Worm (Caenorhabditis elegans) whole organism, early embryonic: ENCODE measurements around the gene pot-1.

Experiments
- B0310.2 ChIP-seq: sonication (generic microtip); optimal IDR thresholded peaks from 2 replicates; lab custom pipeline; 2016; ENCODE audit warnings: mild to moderate bottlenecking, missing genetic modification characterization, missing compliant biosample characterization
- F13C5.2 ChIP-seq: sonication (generic microtip); optimal IDR thresholded peaks from 2 replicates; lab custom pipeline; 2017; ENCODE audit warnings: mild to moderate bottlenecking, missing genetic modification characterization, inconsistent platforms, missing compliant biosample characterization
- aly-1 ChIP-seq: sonication (generic microtip); optimal IDR thresholded peaks from 2 replicates; lab custom pipeline; 2016; ENCODE audit warnings: missing genetic modification characterization, missing compliant biosample characterization
- ama-1 ChIP-seq: fragments of 150-350 bp; optimal IDR thresholded peaks from 2 replicates; lab custom pipeline; 2014
- ceh-13 ChIP-seq: fragments of 200-800 bp; sonication (Bioruptor generic); optimal IDR thresholded peaks from 2 replicates; lab custom pipeline; 2018; ENCODE audit warnings: mild to moderate bottlenecking, missing genetic modification characterization, missing compliant biosample characterization
- ceh-36 ChIP-seq: sonication (generic microtip); optimal IDR thresholded peaks from 2 replicates; lab custom pipeline; 2016; ENCODE audit warnings: missing genetic modification characterization, inconsistent platforms, missing compliant biosample characterization
- ets-7 ChIP-seq: sonication (generic microtip); optimal IDR thresholded peaks from 2 replicates; lab custom pipeline; 2016; ENCODE audit warnings: missing genotype, missing genetic modification characterization, missing compliant biosample characterization
- flt-1 ChIP-seq: fragments of 200-800 bp; sonication (Bioruptor generic); IDR thresholded peaks from 2 replicates; pipeline ENCODE4 v1.3.6; 2022; ENCODE audit warnings: missing genetic modification characterization, missing compliant biosample characterization
- hmbx-1 ChIP-seq: sonication (generic microtip); optimal IDR thresholded peaks from 2 replicates; lab custom pipeline; 2016; ENCODE audit warnings: mild to moderate bottlenecking, missing genetic modification characterization, missing compliant biosample characterization
- hmg-4 ChIP-seq: fragments of 200-800 bp; sonication (Bioruptor generic); optimal IDR thresholded peaks from 2 replicates; lab custom pipeline; 2018; ENCODE audit warnings: mild to moderate bottlenecking, missing genetic modification characterization, missing compliant biosample characterization
- hnd-1 ChIP-seq: sonication (generic microtip); optimal IDR thresholded peaks from 2 replicates; lab custom pipeline; 2016; ENCODE audit warnings: missing genetic modification characterization, missing compliant biosample characterization
- pes-1 ChIP-seq: fragments of 200-800 bp; sonication (Bioruptor generic); IDR thresholded peaks from 2 replicates; pipeline ENCODE4 v1.3.6; 2022; ENCODE audit warnings: missing genetic modification reagents, missing genetic modification characterization, missing compliant biosample characterization
- scrt-1 ChIP-seq: fragments of 200-800 bp; sonication (Bioruptor generic); IDR thresholded peaks from 2 replicates; pipeline ENCODE4 v1.3.6; 2022; ENCODE audit warnings: missing genetic modification characterization, missing compliant biosample characterization
- sea-1 ChIP-seq: fragments of 200-800 bp; sonication (Bioruptor generic); conservative IDR thresholded peaks from 2 replicates; pipeline ENCODE4 v1.3.6; 2022; ENCODE audit warnings: missing genetic modification characterization, missing compliant biosample characterization
- tbx-11 ChIP-seq: fragments of 200-800 bp; sonication (Bioruptor generic); IDR thresholded peaks from 2 replicates; pipeline ENCODE4 v1.3.6; 2022; ENCODE audit warnings: missing genetic modification characterization, missing compliant biosample characterization
- tbx-37 ChIP-seq: fragments of 200-800 bp; sonication (Bioruptor generic); conservative IDR thresholded peaks from 2 replicates; pipeline ENCODE4 v1.3.6; 2022; ENCODE audit warnings: missing genetic modification reagents, missing genetic modification characterization, missing compliant biosample characterization
- tra-4 ChIP-seq: sonication (generic microtip); optimal IDR thresholded peaks from 2 replicates; lab custom pipeline; 2017; ENCODE audit warnings: missing genetic modification characterization, missing compliant biosample characterization

The pot-1 gene

DNA sequence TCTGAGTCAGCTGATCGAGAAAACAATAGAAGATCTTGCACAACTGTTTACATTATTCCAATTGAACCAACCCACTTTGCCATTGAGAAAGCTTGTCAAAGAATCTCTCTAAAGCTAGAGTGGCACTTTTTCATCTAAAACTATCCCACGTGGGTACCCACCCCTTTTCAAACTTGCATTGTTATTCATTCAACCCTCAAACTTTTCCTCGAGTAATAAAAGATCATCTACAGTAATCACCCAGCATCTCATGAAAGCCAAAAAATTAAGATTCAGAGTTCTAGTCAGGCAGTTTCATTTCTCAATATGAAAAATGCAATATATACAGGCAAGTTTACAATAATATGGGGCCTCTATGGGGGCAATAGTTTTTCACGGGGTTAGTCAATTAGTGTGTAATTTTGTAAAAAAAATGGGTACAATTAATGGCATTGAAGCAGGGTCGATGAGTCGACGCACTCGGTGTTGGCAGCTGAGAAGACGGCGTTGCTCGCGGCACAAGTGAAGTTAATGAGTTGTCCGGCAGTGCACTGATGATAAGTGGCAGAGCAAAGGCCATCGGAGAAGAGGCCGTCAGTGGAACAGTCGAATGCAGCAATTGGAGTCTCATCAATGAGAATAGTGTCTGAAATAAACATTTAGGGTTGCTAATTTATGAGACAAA, 31.5 kb downstream of the pot-1 start:
- TF ChIP-seq ceh-13 (no peak), tbx-11 (GFP tag; lab: Robert Waterston, UW) (no peak), aly-1 (no peak), ets-7 (tag; lab: Kevin White, UChicago) (no peak), hmbx-1 (tag; lab: Kevin White, UChicago) (no peak)

DNA sequence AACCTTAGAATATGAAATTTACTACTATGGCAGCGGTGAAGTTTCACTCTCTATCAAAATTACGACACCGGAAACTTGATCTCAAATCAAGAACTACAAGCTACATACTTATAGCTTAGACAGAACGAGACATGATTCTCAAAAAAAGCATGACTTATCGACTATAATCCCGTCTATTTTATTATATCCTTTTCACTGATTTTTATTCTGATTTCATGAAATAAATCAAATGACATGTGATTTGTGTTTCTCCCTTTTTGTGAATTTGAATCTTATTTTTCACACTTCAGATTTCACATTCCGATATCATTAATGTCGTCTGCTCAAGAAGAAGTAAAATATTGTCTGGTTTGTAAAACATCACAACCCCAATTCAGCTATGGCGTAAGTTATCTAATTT, 33.5 kb downstream of the pot-1 start, which contains the start of gene ZK418.11:
TSS of gene ZK418.11 (plus strand) at position 289 of the 400 bp plus-strand sequence.
- TF ChIP-seq B0310.2 (tag; lab: Kevin White, UChicago) (no peak), F13C5.2 (tag; lab: Kevin White, UChicago) (no peak), aly-1 (no peak), sea-1 (no peak), hnd-1 (no peak), tbx-37 (GFP tag; lab: Robert Waterston, UW) (no peak), flt-1 (GFP tag; lab: Robert Waterston, UW) (no peak), ceh-13 (no peak), scrt-1 (GFP tag; lab: Robert Waterston, UW) (no peak), ama-1 (lab: Kevin White, UChicago) (no peak), hmbx-1 (tag; lab: Kevin White, UChicago) (no peak), tbx-11 (GFP tag; lab: Robert Waterston, UW) (no peak)

DNA sequence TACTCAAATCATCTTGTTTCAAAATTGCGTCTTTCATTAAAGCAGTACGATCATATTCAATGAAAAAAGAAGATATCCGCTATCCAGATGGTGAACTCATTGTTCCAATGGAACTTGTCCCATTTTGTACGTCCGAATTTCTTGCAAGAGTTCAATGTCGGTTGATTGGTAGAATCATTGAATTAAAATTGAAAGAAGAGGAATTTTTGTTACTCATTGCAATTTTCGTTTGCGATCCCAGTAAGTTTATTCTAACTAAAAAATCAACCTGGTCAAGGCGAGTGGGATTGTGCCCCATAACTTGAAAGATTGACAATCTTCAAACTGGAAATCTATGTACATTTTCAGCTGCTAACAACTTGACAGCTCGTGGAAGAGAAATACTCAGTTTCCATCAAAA, 37.0 kb downstream of the pot-1 start:
- TF ChIP-seq ama-1 (lab: Kevin White, UChicago) (no peak), hnd-1 (no peak), hmg-4 (no peak), B0310.2 (tag; lab: Kevin White, UChicago) (no peak), ets-7 (tag; lab: Kevin White, UChicago) (no peak), aly-1 (no peak), tra-4 (tag; lab: Kevin White, UChicago) (no peak), ceh-13 (no peak), flt-1 (GFP tag; lab: Robert Waterston, UW) (no peak), tbx-37 (GFP tag; lab: Robert Waterston, UW) (no peak), F13C5.2 (tag; lab: Kevin White, UChicago) (no peak), ceh-36 (tag; lab: Kevin White, UChicago) (no peak)

DNA sequence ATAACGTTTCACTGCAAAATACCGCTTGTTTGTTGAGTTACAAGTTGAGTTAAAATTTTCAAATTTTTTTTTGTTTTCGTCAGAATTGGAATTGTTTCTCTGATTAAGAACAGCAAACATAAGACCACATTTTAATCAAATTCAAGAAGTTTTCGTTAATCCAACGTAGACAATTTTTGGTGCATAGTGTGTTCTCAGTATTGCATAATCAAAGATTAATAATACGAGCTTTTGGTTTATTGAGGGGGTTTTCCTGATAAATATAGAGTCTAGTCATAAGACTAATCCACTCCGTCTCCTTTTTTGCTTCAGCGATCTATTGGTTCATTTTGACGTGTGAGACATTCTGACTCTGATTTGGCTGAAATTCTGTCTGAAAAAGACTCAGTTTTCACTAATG, 38.3 kb downstream of the pot-1 start, which contains the start of gene nhr-9:
TSS of gene nhr-9 (plus strand) at position 307 of the 400 bp plus-strand sequence.
- TF ChIP-seq hmg-4 (no peak), scrt-1 (GFP tag; lab: Robert Waterston, UW) (no peak), tbx-11 (GFP tag; lab: Robert Waterston, UW) (no peak), ets-7 (tag; lab: Kevin White, UChicago) (no peak), aly-1 (no peak), hnd-1 (no peak)

DNA sequence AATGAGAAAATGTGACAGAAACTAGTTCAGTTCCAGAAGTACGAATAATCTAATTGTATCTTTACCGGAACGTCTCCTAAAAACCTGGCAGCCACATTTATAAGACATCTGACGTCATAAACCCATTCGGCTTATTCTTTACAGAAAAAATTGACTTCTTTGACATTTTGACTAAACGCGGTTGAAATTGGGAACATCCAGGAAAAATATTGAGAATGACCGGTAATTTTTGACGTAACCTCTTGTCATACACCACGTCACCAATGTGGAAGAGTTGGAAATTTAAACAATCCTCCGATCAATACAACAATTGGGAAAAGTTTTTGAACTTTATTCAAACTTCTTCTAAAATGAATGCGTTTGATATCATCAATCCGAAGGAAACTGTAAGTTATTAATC, 42.4 kb downstream of the pot-1 start, which contains the start of gene ZK418.2:
TSS of gene ZK418.2 (plus strand) at position 301 of the 400 bp plus-strand sequence.
- TF ChIP-seq flt-1 (GFP tag; lab: Robert Waterston, UW), result no peak
- no peak for TF ChIP-seq B0310.2 (tag; lab: Kevin White, UChicago)
- TF ChIP-seq ets-7 (tag; lab: Kevin White, UChicago), result no peak
- no peak for TF ChIP-seq pes-1 (GFP tag; lab: Robert Waterston, UW)

DNA sequence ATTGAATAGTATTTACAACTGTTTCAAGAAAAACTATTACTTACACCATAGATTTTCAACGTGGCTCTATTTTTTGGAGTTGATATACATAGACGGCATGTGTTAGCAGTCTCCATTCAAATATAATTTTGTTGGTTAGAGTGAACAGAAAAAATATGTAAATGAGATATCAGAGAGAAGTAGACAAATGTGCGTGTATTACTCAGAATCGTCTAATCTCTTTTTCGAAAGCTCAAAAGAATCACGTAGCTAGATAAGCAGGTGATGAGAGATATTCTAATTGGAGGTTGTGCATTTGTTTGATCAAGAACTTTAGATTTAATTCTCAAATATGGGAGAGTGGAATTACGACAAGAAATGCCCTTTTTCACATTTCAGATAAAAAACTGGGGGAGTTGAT, 42.9 kb downstream of the pot-1 start, which contains the start of gene ZK418.10:
TSS of gene ZK418.10 (minus strand) at position 148 of the 400 bp plus-strand sequence.
- TF ChIP-seq ceh-13 (no peak), hnd-1 (no peak), tbx-37 (GFP tag; lab: Robert Waterston, UW) (no peak), ceh-36 (tag; lab: Kevin White, UChicago) (no peak), tra-4 (tag; lab: Kevin White, UChicago) (no peak), sea-1 (no peak), hmbx-1 (tag; lab: Kevin White, UChicago) (no peak), F13C5.2 (tag; lab: Kevin White, UChicago) (no peak), scrt-1 (GFP tag; lab: Robert Waterston, UW) (no peak), tbx-11 (GFP tag; lab: Robert Waterston, UW) (no peak), pes-1 (GFP tag; lab: Robert Waterston, UW) (no peak), B0310.2 (tag; lab: Kevin White, UChicago) (no peak), ets-7 (tag; lab: Kevin White, UChicago) (no peak), aly-1 (no peak), flt-1 (GFP tag; lab: Robert Waterston, UW) (no peak), hmg-4 (no peak), ama-1 (lab: Kevin White, UChicago) (no peak)

DNA sequence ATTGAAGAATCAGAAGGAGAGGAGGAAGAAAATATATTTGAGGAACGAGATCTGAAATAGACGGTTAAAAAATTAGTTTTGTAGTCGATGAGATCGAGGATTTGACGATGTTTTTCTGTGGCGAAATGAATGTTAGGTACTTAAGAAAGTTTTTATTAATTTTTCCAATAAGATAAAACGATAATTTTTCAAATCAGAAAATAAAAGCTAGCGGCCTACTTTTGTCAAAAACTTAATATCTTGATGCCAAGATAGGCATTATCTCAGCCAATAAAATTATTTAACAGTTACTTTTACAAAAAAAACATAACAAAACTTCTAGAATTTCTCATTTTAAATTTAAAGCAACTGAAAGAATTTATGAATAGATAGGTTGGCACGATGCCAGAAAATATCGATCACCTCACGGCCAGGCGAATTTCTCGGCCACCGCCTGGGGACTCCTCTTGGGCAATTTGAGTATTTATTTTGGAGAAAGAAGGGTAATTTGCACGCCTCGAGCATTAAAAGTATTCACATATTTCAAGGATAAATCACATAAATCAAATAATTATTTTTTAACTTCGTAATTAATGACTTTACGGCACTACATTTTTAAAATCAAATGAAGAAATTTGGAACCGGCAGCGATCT, 45.7 kb downstream of the pot-1 start, which contains the start of gene fubl-2:
TSS of gene fubl-2 (minus strand) at position 51 of the 633 bp plus-strand sequence.
- no peak for TF ChIP-seq ceh-36 (tag; lab: Kevin White, UChicago)
- TF ChIP-seq tbx-37 (GFP tag; lab: Robert Waterston, UW), result peak; percentile 64; the same call in 1 of the 2 replicates

DNA sequence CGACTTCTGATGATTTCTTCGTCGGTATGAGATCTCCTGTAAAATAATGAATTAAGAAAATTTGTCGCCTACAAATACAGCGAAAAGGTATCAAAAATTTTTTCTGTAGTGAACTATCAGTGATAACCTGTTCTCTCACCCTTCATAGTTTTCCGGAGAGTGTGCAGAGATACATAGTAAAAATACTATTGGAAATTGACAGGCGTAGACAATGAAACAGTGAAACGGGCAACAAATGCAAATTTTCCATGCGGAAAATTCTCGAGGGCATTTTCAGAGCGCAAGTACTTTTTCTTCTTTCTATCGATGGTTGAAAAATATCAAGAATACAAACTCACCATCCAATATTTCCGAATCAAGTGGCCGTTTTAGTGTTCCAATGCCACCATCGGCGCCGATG, 46.3 kb downstream of the pot-1 start:
- no peak for TF ChIP-seq tra-4 (tag; lab: Kevin White, UChicago)
- TF ChIP-seq flt-1 (GFP tag; lab: Robert Waterston, UW), result no peak
- TF ChIP-seq ama-1 (lab: Kevin White, UChicago), result no peak
